Fruit fly (Drosophila melanogaster) whole organism, wandering third instar larva: ENCODE data around the gene Mst89B.
A peak's percentile ranks its signal among the peaks of the same experiment; 100 is the strongest.

Experiments used
- CG32264 ChIP-seq: fragments of 200-800 bp; sonication (Bioruptor generic); optimal IDR thresholded peaks from 2 replicates; lab custom pipeline; 2016; ENCODE audit warnings: missing biosample characterization, missing genetic modification characterization
- CG9705 ChIP-seq: fragments of 200-800 bp; sonication (Bioruptor generic); optimal IDR thresholded peaks from 2 replicates; lab custom pipeline; 2018; ENCODE audit warnings: missing biosample characterization, mild to moderate bottlenecking, missing genetic modification characterization
- CrebA ChIP-seq: fragments of 200-800 bp; sonication (Bioruptor generic); optimal IDR thresholded peaks from 2 replicates; lab custom pipeline; 2016; ENCODE audit warnings: missing biosample characterization, mild to moderate bottlenecking, missing genetic modification characterization, borderline replicate concordance
- Dfd ChIP-seq: fragments of >200 bp; optimal IDR thresholded peaks from 2 replicates; lab custom pipeline; 2017; ENCODE audit warnings: missing biosample characterization, missing genetic modification characterization
- Dif ChIP-seq: fragments of 200-275, 200-300 bp; sonication (Bioruptor generic); optimal IDR thresholded peaks from 2 replicates; lab custom pipeline; 2018; ENCODE audit warnings: missing biosample characterization, missing genetic modification characterization; ENCODE audit not compliant: partially characterized antibody
- HLH106 ChIP-seq: fragments of 200-800 bp; optimal IDR thresholded peaks from 3 replicates; lab custom pipeline; 2019; ENCODE audit warnings: missing biosample characterization, mild to moderate bottlenecking, missing genetic modification characterization, moderate library complexity
- Hnf4 ChIP-seq: fragments of 200-800 bp; sonication (Bioruptor generic); optimal IDR thresholded peaks from 2 replicates; lab custom pipeline; 2016; ENCODE audit warnings: missing biosample characterization, mild to moderate bottlenecking, missing genetic modification characterization
- Hr78 ChIP-seq: fragments of >200 bp; optimal IDR thresholded peaks from 2 replicates; lab custom pipeline; 2017; ENCODE audit warnings: missing biosample characterization, missing genetic modification characterization
- Hr83 ChIP-seq: fragments of 200-300 bp; sonication (Bioruptor generic); optimal IDR thresholded peaks from 2 replicates; lab custom pipeline; 2016; ENCODE audit warnings: missing biosample characterization, mild to moderate bottlenecking, missing genetic modification characterization, moderate library complexity; ENCODE audit not compliant: poor library complexity, severe bottlenecking
- Jra ChIP-seq: sonication (Bioruptor generic); optimal IDR thresholded peaks from 2 replicates; lab custom pipeline; 2016; ENCODE audit warnings: missing biosample characterization, missing genetic modification characterization
- Mio ChIP-seq: sonication (Bioruptor generic); optimal IDR thresholded peaks from 2 replicates; lab custom pipeline; 2016; ENCODE audit warnings: missing biosample characterization, missing genetic modification characterization
- Myc ChIP-seq: fragments of >200 bp; optimal IDR thresholded peaks from 2 replicates; lab custom pipeline; 2017
- N ChIP-seq: fragments of >200 bp; optimal IDR thresholded peaks from 2 replicates; lab custom pipeline; 2018; ENCODE audit warnings: missing biosample characterization, missing external identifiers, missing genetic modification characterization
- Rel ChIP-seq, 2 experiments: fragments of 200-800 bp; sonication (Bioruptor generic) in 1 of 2; optimal IDR thresholded peaks; 2 replicates in 1 of 2; 3 replicates in 1 of 2; lab custom pipeline; 2016 to 2019; ENCODE audit warnings: mild to moderate bottlenecking in 2 of 2, missing biosample characterization in 2 of 2, missing genetic modification characterization in 2 of 2, moderate library complexity in 1 of 2
- Sp1 ChIP-seq: fragments of 200-800 bp; sonication (Bioruptor generic); optimal IDR thresholded peaks from 3 replicates; lab custom pipeline; 2019; ENCODE audit warnings: missing biosample characterization, mild to moderate bottlenecking, missing genetic modification characterization, moderate library complexity
- Vsx2 ChIP-seq: fragments of 200-300, 225-300 bp; sonication (Bioruptor generic); optimal IDR thresholded peaks from 2 replicates; lab custom pipeline; 2018; ENCODE audit warnings: missing biosample characterization, missing genetic modification characterization; ENCODE audit not compliant: partially characterized antibody
- br ChIP-seq: fragments of 200-800 bp; sonication (Bioruptor generic); optimal IDR thresholded peaks from 2 replicates; lab custom pipeline; 2016; ENCODE audit warnings: missing biosample characterization, missing genetic modification characterization
- brk ChIP-seq: fragments of 200-800 bp; sonication (Bioruptor generic); optimal IDR thresholded peaks from 2 replicates; lab custom pipeline; 2016; ENCODE audit warnings: missing biosample characterization, mild to moderate bottlenecking, missing genetic modification characterization
- dl ChIP-seq, 2 experiments: fragments of 175-275, 200-275 bp in 1 of 2; fragments of 200-275 bp in 1 of 2; sonication (Bioruptor generic); optimal IDR thresholded peaks; lab custom pipeline; 2018; ENCODE audit warnings: mild to moderate bottlenecking in 2 of 2, missing biosample characterization in 2 of 2, missing genetic modification characterization in 2 of 2, moderate library complexity in 2 of 2; ENCODE audit not compliant: partially characterized antibody in 2 of 2, insufficient read depth in 1 of 2
- dmrt93B ChIP-seq: fragments of 200-800 bp; sonication (Bioruptor generic); optimal IDR thresholded peaks from 2 replicates; lab custom pipeline; 2018; ENCODE audit warnings: missing biosample characterization, mild to moderate bottlenecking, missing genetic modification characterization
- dsf ChIP-seq: sonication (Bioruptor generic); optimal IDR thresholded peaks from 2 replicates; lab custom pipeline; 2016; ENCODE audit warnings: missing biosample characterization, missing genetic modification characterization, borderline replicate concordance
- ey ChIP-seq: fragments of 200-800 bp; sonication (Bioruptor generic); optimal IDR thresholded peaks from 2 replicates; lab custom pipeline; 2016; ENCODE audit warnings: missing biosample characterization, missing genetic modification characterization
- foxo ChIP-seq, 2 experiments: fragments of 200-800 bp; sonication (Bioruptor generic); optimal IDR thresholded peaks; 2 replicates in 1 of 2; 3 replicates in 1 of 2; lab custom pipeline; 2016 to 2017; ENCODE audit warnings: missing biosample characterization in 2 of 2, missing genetic modification characterization in 2 of 2
- h ChIP-seq: fragments of 200-800 bp; sonication (Bioruptor generic); optimal IDR thresholded peaks from 3 replicates; lab custom pipeline; 2016; ENCODE audit warnings: missing biosample characterization, mild to moderate bottlenecking, missing genetic modification characterization
- lola ChIP-seq: fragments of >200 bp; optimal IDR thresholded peaks from 2 replicates; lab custom pipeline; 2017; ENCODE audit warnings: missing biosample characterization, missing genetic modification characterization
- pan ChIP-seq: fragments of >200 bp; optimal IDR thresholded peaks from 2 replicates; lab custom pipeline; 2017
- psq ChIP-seq: fragments of 200-800 bp; sonication (Bioruptor generic); optimal IDR thresholded peaks from 3 replicates; lab custom pipeline; 2017; ENCODE audit warnings: missing biosample characterization, mild to moderate bottlenecking, missing genetic modification characterization, moderate library complexity
- rgr ChIP-seq: fragments of 200-800 bp; sonication (Bioruptor generic); optimal IDR thresholded peaks from 3 replicates; lab custom pipeline; 2016; ENCODE audit warnings: missing biosample characterization, mild to moderate bottlenecking, missing genetic modification characterization
- sage ChIP-seq: fragments of 200-800 bp; sonication (Bioruptor generic); optimal IDR thresholded peaks from 2 replicates; lab custom pipeline; 2016; ENCODE audit warnings: missing biosample characterization, mild to moderate bottlenecking, missing genetic modification characterization
- sv ChIP-seq: fragments of 200-800 bp; sonication (Bioruptor generic); optimal IDR thresholded peaks from 3 replicates; lab custom pipeline; 2016; ENCODE audit warnings: missing biosample characterization, missing genetic modification characterization
- tai ChIP-seq: sonication (Bioruptor generic); optimal IDR thresholded peaks from 2 replicates; lab custom pipeline; 2016; ENCODE audit warnings: missing biosample characterization, missing genetic modification characterization
- usp ChIP-seq: fragments of >200 bp; optimal IDR thresholded peaks from 2 replicates; lab custom pipeline; 2017; ENCODE audit warnings: missing biosample characterization, missing genetic modification characterization
- woc ChIP-seq: sonication (Bioruptor generic); optimal IDR thresholded peaks from 2 replicates; lab custom pipeline; 2016; ENCODE audit warnings: missing biosample characterization, mild to moderate bottlenecking, missing genetic modification characterization

Mst89B gene

DNA sequence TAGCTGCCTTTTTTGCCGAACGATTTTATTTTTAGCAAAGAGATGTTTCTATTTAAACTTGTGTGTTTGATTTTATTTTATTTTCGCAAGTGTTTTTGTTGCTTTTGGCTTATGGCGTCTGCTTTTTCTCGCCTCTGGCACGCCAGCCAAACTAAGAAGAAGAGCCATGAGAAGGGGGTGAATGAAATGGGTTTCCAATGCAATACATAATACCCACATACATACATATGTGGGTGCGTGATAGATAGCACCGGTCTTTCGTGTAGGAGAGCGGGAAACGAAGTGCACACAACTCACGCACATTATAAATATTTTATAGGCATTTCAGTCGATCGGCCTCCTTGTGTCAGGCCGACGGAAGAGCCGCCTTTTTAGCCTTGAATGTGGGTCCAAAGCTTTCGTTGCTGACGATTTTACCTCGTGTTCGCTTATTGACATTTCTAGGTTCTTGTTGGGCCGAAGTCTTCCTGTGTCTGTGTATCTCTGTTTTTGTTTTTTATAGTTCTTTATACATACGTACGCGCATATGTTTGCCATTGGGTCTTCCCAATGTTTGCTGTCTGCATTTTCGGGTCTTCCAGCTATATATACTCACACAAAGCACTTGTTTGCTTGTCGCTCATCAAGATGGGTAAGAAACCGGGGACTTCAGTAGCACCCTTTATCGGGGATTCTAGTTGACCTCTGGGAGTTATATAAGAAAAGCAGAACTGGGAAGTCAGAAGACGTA, 9.2 kb downstream of the Mst89B start:
- TF ChIP-seq lola (GFP tag; lab: Kevin White, UChicago) (no peak), pan (lab: Kevin White, UChicago) (no peak), foxo (GFP tag; optimal IDR thresholded peaks at IDR 0.05; lab: Kevin White, UChicago) (no peak), Dif (no peak), h (no peak), br (GFP tag; lab: Kevin White, UChicago) (no peak), Sp1 (no peak), Hnf4 (GFP tag; lab: Kevin White, UChicago) (no peak), Myc (lab: Kevin White, UChicago) (no peak), Hr83 (GFP tag; lab: Kevin White, UChicago) (no peak), N (GFP tag; lab: Kevin White, UChicago) (no peak)

- no peak for TF ChIP-seq psq (GFP tag; lab: Kevin White, UChicago)
- no peak for TF ChIP-seq usp (GFP tag; lab: Kevin White, UChicago)
- TF ChIP-seq sage (GFP tag; lab: Kevin White, UChicago), result no peak
- TF ChIP-seq dmrt93B, result no peak
- no peak for TF ChIP-seq Dfd (GFP tag; lab: Kevin White, UChicago)
- no peak for TF ChIP-seq Dif
- TF ChIP-seq sv, result no peak
Observed at dm6 chr3R:16276992-16277391, 10.2 kb downstream of the Mst89B start.

dm6 chr3R:16277543-16277942, 10.7 kb downstream of the Mst89B start:
- TF ChIP-seq CG32264 (GFP tag; lab: Kevin White, UChicago) (no peak), br (GFP tag; lab: Kevin White, UChicago) (no peak), dl (GFP tag; optimal IDR thresholded peaks at IDR 0.05; lab: Kevin White, UChicago; ENCODE audit: insufficient read depth in 1 of 2, partially characterized antibody in 2 of 2) (no peak), N (GFP tag; lab: Kevin White, UChicago) (no peak), Hnf4 (GFP tag; lab: Kevin White, UChicago) (no peak), lola (GFP tag; lab: Kevin White, UChicago) (no peak)

DNA sequence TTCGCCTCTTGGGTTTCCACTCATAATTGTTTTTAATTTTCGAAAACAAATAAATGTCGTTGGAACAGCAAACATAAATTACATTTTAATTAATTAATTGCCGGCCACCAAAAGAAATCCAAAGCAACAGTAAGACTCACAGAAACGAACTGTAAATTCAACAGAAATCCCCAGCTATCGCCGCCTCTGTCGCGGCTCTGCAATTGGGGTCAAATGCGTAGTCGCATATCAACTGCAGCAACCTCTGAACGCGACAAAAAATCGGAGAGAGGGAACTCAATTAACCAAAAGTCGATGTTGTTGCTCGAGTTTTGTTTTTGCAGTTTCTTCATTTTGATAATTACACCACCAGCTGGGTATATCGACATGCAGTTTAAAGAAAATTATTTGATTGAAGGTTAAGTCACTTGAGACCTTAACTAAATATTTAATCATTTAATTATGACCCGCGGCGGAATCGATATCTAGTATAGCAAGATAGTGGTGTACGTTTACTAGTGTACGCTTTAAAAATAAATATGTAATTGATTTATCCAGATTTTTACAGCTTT, 12.6 kb downstream of the Mst89B start:
- TF ChIP-seq brk (GFP tag; lab: Kevin White, UChicago) (no peak), woc (no peak), tai (GFP tag; lab: Kevin White, UChicago) (no peak), pan (lab: Kevin White, UChicago) (no peak), Sp1 (no peak), N (GFP tag; lab: Kevin White, UChicago) (no peak), Jra (GFP tag; lab: Kevin White, UChicago) (no peak), usp (GFP tag; lab: Kevin White, UChicago) (no peak), CG9705 (no peak), Vsx2 (GFP tag; lab: Kevin White, UChicago) (no peak), CrebA (GFP tag; lab: Kevin White, UChicago) (no peak), Mio (GFP tag; lab: Kevin White, UChicago) (no peak)

dm6 chr3R:16280003-16280998, 13.5 kb downstream of the Mst89B start:
- TF ChIP-seq Hr78 (GFP tag; lab: Kevin White, UChicago) (no peak), h (peak; percentile 100), dsf (GFP tag; lab: Kevin White, UChicago) (peak; percentile 98), Dfd (GFP tag; lab: Kevin White, UChicago) (peak; percentile 98), sv (peak; percentile 99), tai (GFP tag; lab: Kevin White, UChicago) (peak; percentile 99), dl (GFP tag; optimal IDR thresholded peaks at IDR 0.05; lab: Kevin White, UChicago; ENCODE audit: insufficient read depth in 1 of 2, partially characterized antibody in 2 of 2) (peak; percentile 48 to 68), N (GFP tag; lab: Kevin White, UChicago) (no peak), Rel (GFP tag; optimal IDR thresholded peaks at IDR 0.05; lab: Kevin White, UChicago) (peak; percentile 96), Rel (tag; optimal IDR thresholded peaks at IDR 0.05; lab: Kevin White, UChicago) (peak; percentile 93), CG32264 (GFP tag; lab: Kevin White, UChicago) (peak; percentile 99), Mio (GFP tag; lab: Kevin White, UChicago) (peak; percentile 94), Hr83 (GFP tag; lab: Kevin White, UChicago) (peak; percentile 61), rgr (GFP tag; lab: Kevin White, UChicago) (peak; percentile 100), Vsx2 (GFP tag; lab: Kevin White, UChicago) (peak; percentile 58), dmrt93B (peak; percentile 99), pan (lab: Kevin White, UChicago) (no peak), ey (GFP tag; lab: Kevin White, UChicago) (peak; percentile 100), Myc (lab: Kevin White, UChicago) (no peak), Hnf4 (GFP tag; lab: Kevin White, UChicago) (peak; percentile 99), HLH106 (tag; lab: Kevin White, UChicago) (peak; percentile 99), sage (GFP tag; lab: Kevin White, UChicago) (peak; percentile 98), CG9705 (peak; percentile 98), foxo (GFP tag; optimal IDR thresholded peaks at IDR 0.05; lab: Kevin White, UChicago) (peak; percentile 98 to 99), lola (GFP tag; lab: Kevin White, UChicago) (no peak), br (GFP tag; lab: Kevin White, UChicago) (peak; percentile 100), psq (GFP tag; lab: Kevin White, UChicago) (peak; percentile 100)
